Fruit fly (Drosophila melanogaster): Measurements from ENCODE around the gene CG5880.

The CG5880 gene

DNA sequence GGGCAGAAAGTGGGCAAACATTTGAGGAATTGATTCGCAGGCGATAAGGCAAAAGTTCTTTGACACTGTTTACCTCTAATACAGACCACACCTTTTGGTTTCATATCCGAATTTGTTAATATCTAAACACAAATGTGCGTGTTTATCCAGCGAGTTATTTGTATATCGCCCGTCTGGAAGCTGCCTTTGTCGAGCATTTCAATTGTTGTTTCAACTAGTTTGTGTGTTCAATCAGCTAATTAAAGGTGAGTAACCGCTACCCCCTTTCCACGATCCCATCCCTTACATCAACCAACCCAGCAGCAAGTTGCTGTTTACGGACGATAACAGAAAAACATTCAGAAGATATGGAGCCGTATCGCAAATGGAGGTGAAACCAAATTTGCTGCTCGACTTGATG lies 14.9 kb downstream of the CG5880 start (continued):
- TF ChIP-seq CG13624 (GFP tag; optimal IDR thresholded peaks at IDR 0.05), result peak; percentile 32
- TF ChIP-seq pzg (GFP tag; optimal IDR thresholded peaks at IDR 0.05), result peak; percentile 9
- no peak for TF ChIP-seq nom (GFP tag; optimal IDR thresholded peaks at IDR 0.05)
- peak; percentile 24 for TF ChIP-seq vfl (GFP tag; optimal IDR thresholded peaks at IDR 0.05)
- TF ChIP-seq pan (optimal IDR thresholded peaks at IDR 0.05), result no peak
- TF ChIP-seq pan (GFP tag; optimal IDR thresholded peaks at IDR 0.05 in 1 of 2, IDR thresholded peaks at IDR 0.05 in 1 of 2), result peak in 1 of 2 experiments; percentile 52
- peak; percentile 34 for TF ChIP-seq CG7556 (GFP tag; optimal IDR thresholded peaks at IDR 0.05)
- TF ChIP-seq CG9932 (GFP tag; IDR thresholded peaks at IDR 0.05), result peak; percentile 53
- peak; percentile 77 for TF ChIP-seq Rfx (GFP tag; IDR thresholded peaks at IDR 0.05)
- peak; percentile 16 for TF ChIP-seq grau (tag; optimal IDR thresholded peaks at IDR 0.05)
- peak; percentile 63 for TF ChIP-seq ATbp (GFP tag; optimal IDR thresholded peaks at IDR 0.05)
- no peak for TF ChIP-seq bowl (GFP tag; IDR thresholded peaks at IDR 0.05)
- no peak for TF ChIP-seq Hr3 (GFP tag; optimal IDR thresholded peaks at IDR 0.05)
- TF ChIP-seq Fer3 (tag; optimal IDR thresholded peaks at IDR 0.05), result peak; percentile 47
- peak; percentile 18 for TF ChIP-seq CG13424 (tag; optimal IDR thresholded peaks at IDR 0.05)
- peak; percentile 68 for TF ChIP-seq CG6813 (GFP tag; optimal IDR thresholded peaks at IDR 0.05)
- TF ChIP-seq CG33213 (GFP tag; optimal IDR thresholded peaks at IDR 0.05), result peak; percentile 19
- peak; percentile 40 for TF ChIP-seq exex (tag; optimal IDR thresholded peaks at IDR 0.05)
- TF ChIP-seq schlank (tag; optimal IDR thresholded peaks at IDR 0.05), result peak; percentile 79
- no peak for TF ChIP-seq unc-4 (GFP tag; IDR thresholded peaks at IDR 0.05; ENCODE audit: partially characterized antibody)
- TF ChIP-seq gcm2 (GFP tag; optimal IDR thresholded peaks at IDR 0.05), result no peak
- peak; percentile 43; the same call in 1 of the 2 replicates for TF ChIP-seq CG32532 (GFP tag; IDR thresholded peaks at IDR 0.05)
- TF ChIP-seq Vsx1 (GFP tag; optimal IDR thresholded peaks at IDR 0.05), result peak; percentile 71
- TF ChIP-seq CG13123 (GFP tag; optimal IDR thresholded peaks at IDR 0.05), result peak; percentile 8
- peak; percentile 30 for TF ChIP-seq CG9727 (GFP tag; optimal IDR thresholded peaks at IDR 0.05)
- peak; percentile 56 for TF ChIP-seq CG15011 (GFP tag; optimal IDR thresholded peaks at IDR 0.05)
- TF ChIP-seq Jarid2 (GFP tag; optimal IDR thresholded peaks at IDR 0.05), result peak; percentile 15
- peak; percentile 32 for TF ChIP-seq CG2875 (GFP tag; optimal IDR thresholded peaks at IDR 0.05)
- peak; percentile 21 for TF ChIP-seq Hand (GFP tag; optimal IDR thresholded peaks at IDR 0.05)
- no peak for TF ChIP-seq Eip74EF (GFP tag; optimal IDR thresholded peaks at IDR 0.05)
- peak; percentile 23; the same call in 1 of the 2 replicates for TF ChIP-seq CG31224 (GFP tag; IDR thresholded peaks at IDR 0.05)
- peak; percentile 17 for TF ChIP-seq CG11723 (GFP tag; optimal IDR thresholded peaks at IDR 0.05)
- TF ChIP-seq pho (GFP tag; optimal IDR thresholded peaks at IDR 0.05), result peak; percentile 70
- TF ChIP-seq unpg (GFP tag; optimal IDR thresholded peaks at IDR 0.05), result peak; percentile 35
- TF ChIP-seq Doc3 (GFP tag; IDR thresholded peaks at IDR 0.05; ENCODE audit: partially characterized antibody), result no peak
- TF ChIP-seq Myb (GFP tag; optimal IDR thresholded peaks at IDR 0.05), result no peak
- TF ChIP-seq CG17361 (GFP tag; IDR thresholded peaks at IDR 0.05), result no peak
- no peak for TF ChIP-seq slbo (GFP tag; IDR thresholded peaks at IDR 0.05)
- peak; percentile 73 for TF ChIP-seq CG6765 (GFP tag; optimal IDR thresholded peaks at IDR 0.05)
- TF ChIP-seq CG11696 (GFP tag; IDR thresholded peaks at IDR 0.05), result no peak
- TF ChIP-seq Dip3 (GFP tag; optimal IDR thresholded peaks at IDR 0.05), result peak; percentile 56
- 0 out of 2 replicates have a peak, but pooled peaks have one; percentile 20 for TF ChIP-seq Lim3 (GFP tag; IDR thresholded peaks at IDR 0.05)
- peak; percentile 16 for TF ChIP-seq CG12219 (GFP tag; optimal IDR thresholded peaks at IDR 0.05)
- peak; percentile 41 for TF ChIP-seq CG9817 (tag; optimal IDR thresholded peaks at IDR 0.05)
- peak; percentile 81; the same call in 2 of the 3 replicates for TF ChIP-seq Dbx (GFP tag; IDR thresholded peaks at IDR 0.05)
- 0 out of 3 replicates have a peak, but pooled peaks have one; percentile 42 for TF ChIP-seq CG11695 (GFP tag; IDR thresholded peaks at IDR 0.05)
- TF ChIP-seq Dek (tag; optimal IDR thresholded peaks at IDR 0.05), result peak; percentile 12
- TF ChIP-seq CG14965 (GFP tag; optimal IDR thresholded peaks at IDR 0.05; ENCODE audit: borderline replicate concordance), result no peak
- TF ChIP-seq ro (GFP tag; IDR thresholded peaks at IDR 0.05), result no peak

Measured in whole organism, embryonic.